Worm (Caenorhabditis elegans) whole organism, young adult: ENCODE results near the gene unc-112.

Experiments
- B0035.1 ChIP-seq: sonication (generic microtip); optimal IDR thresholded peaks from 2 replicates; lab custom pipeline; 2016; ENCODE audit warnings: missing genetic modification characterization, mild to moderate bottlenecking, missing compliant biosample characterization, missing genotype, missing genetic modification reagents
- F23B12.7 ChIP-seq: sonication (generic microtip); optimal IDR thresholded peaks from 2 replicates; lab custom pipeline; 2017; ENCODE audit warnings: missing genetic modification characterization, mild to moderate bottlenecking, missing compliant biosample characterization, antibody characterized with exemption, moderate library complexity; ENCODE audit not compliant: insufficient read depth
- F49E8.2 ChIP-seq: sonication (generic microtip); optimal IDR thresholded peaks from 3 replicates; lab custom pipeline; 2017; ENCODE audit warnings: missing genetic modification characterization, mild to moderate bottlenecking, missing compliant biosample characterization, antibody characterized with exemption, moderate library complexity; ENCODE audit not compliant: insufficient read depth
- F52B5.7 ChIP-seq: sonication (generic microtip); optimal IDR thresholded peaks from 2 replicates; lab custom pipeline; 2016; ENCODE audit warnings: mild to moderate bottlenecking, missing genetic modification characterization, missing compliant biosample characterization
- F57A8.1 ChIP-seq: fragments of 200-800 bp; sonication (Bioruptor generic); optimal IDR thresholded peaks from 2 replicates; lab custom pipeline; 2018; ENCODE audit warnings: mild to moderate bottlenecking, missing genetic modification characterization, moderate library complexity, missing compliant biosample characterization
- K12H6.12 ChIP-seq: fragments of 200-800 bp; sonication (Bioruptor generic); optimal IDR thresholded peaks from 2 replicates; lab custom pipeline; 2018; ENCODE audit warnings: mild to moderate bottlenecking, missing genetic modification characterization, missing compliant biosample characterization
- Y53F4B.3 ChIP-seq: fragments of 200-800 bp; sonication (Bioruptor generic); IDR thresholded peaks from 2 replicates; pipeline ENCODE4 v1.3.6; 2022; ENCODE audit warnings: missing genetic modification reagents, missing genetic modification characterization, missing compliant biosample characterization
- ama-1 ChIP-seq, 3 experiments: fragments of 150-350 bp in 1 of 3; sonication (generic microtip) in 2 of 3; optimal IDR thresholded peaks; 2 replicates each; lab custom pipeline; 2014 to 2018; ENCODE audit warnings: missing biosample characterization in 2 of 3, missing genetic modification characterization in 2 of 3, missing genetic modification reagents in 2 of 3
- atf-7 ChIP-seq: sonication (generic microtip); optimal IDR thresholded peaks from 2 replicates; lab custom pipeline; 2017; ENCODE audit warnings: mild to moderate bottlenecking, missing genetic modification characterization, missing compliant biosample characterization
- bed-1 ChIP-seq: fragments of 200-800 bp; sonication (Bioruptor generic); IDR thresholded peaks from 2 replicates; pipeline ENCODE4 v1.3.6; 2022; ENCODE audit warnings: missing genetic modification reagents, missing genetic modification characterization, missing compliant biosample characterization
- ccch-3 ChIP-seq: fragments of 200-800 bp; sonication (Bioruptor generic); optimal IDR thresholded peaks from 2 replicates; lab custom pipeline; 2018; ENCODE audit warnings: mild to moderate bottlenecking, missing genetic modification characterization, missing compliant biosample characterization
- ceh-100 ChIP-seq: fragments of 200-800 bp; sonication (Bioruptor generic); IDR thresholded peaks from 2 replicates; pipeline ENCODE4 v1.3.6; 2022; ENCODE audit warnings: missing genetic modification reagents, missing genetic modification characterization, missing compliant biosample characterization
- ceh-27 ChIP-seq: fragments of 200-800 bp; sonication (Bioruptor generic); optimal IDR thresholded peaks from 2 replicates; lab custom pipeline; 2018; ENCODE audit warnings: mild to moderate bottlenecking, missing genetic modification characterization, moderate library complexity, missing compliant biosample characterization
- chd-7 ChIP-seq: sonication (generic microtip); optimal IDR thresholded peaks from 2 replicates; lab custom pipeline; 2016; ENCODE audit warnings: mild to moderate bottlenecking, missing genetic modification characterization, moderate library complexity, missing compliant biosample characterization
- dpff-1 ChIP-seq: sonication (generic microtip); optimal IDR thresholded peaks from 2 replicates; lab custom pipeline; 2017; ENCODE audit warnings: mild to moderate bottlenecking, missing genetic modification characterization, missing compliant biosample characterization
- egl-18 ChIP-seq: fragments of 200-800 bp; sonication (Bioruptor generic); IDR thresholded peaks from 2 replicates; pipeline ENCODE4 v1.3.6; 2022; ENCODE audit warnings: missing genetic modification reagents, missing genetic modification characterization, missing compliant biosample characterization
- fkh-3 ChIP-seq: sonication (generic microtip); optimal IDR thresholded peaks from 2 replicates; lab custom pipeline; 2016; ENCODE audit warnings: mild to moderate bottlenecking, missing genetic modification characterization, missing compliant biosample characterization
- him-1 ChIP-seq: sonication (generic microtip); optimal IDR thresholded peaks from 2 replicates; lab custom pipeline; 2016; ENCODE audit warnings: missing genotype, missing genetic modification reagents, missing genetic modification characterization, missing compliant biosample characterization
- hsf-1 ChIP-seq: fragments of 200-800 bp; sonication (Bioruptor generic); IDR thresholded peaks from 2 replicates; pipeline ENCODE4 v1.3.6; 2022; ENCODE audit warnings: missing genetic modification reagents, missing genetic modification characterization, missing compliant biosample characterization
- lin-35 ChIP-seq, 3 experiments: fragments of 150-350 bp in 2 of 3; sonication (generic microtip) in 1 of 3; optimal IDR thresholded peaks; 2 replicates each; lab custom pipeline; 2014 to 2018; ENCODE audit warnings: missing biosample characterization in 3 of 3, missing genetic modification characterization in 3 of 3, missing genetic modification reagents in 3 of 3
- lin-40 ChIP-seq: sonication (generic microtip); optimal IDR thresholded peaks from 2 replicates; lab custom pipeline; 2016; ENCODE audit warnings: missing genetic modification characterization, mild to moderate bottlenecking, missing compliant biosample characterization, missing genotype, missing genetic modification reagents
- lin-54 ChIP-seq: fragments of 200-800 bp; sonication (Bioruptor generic); optimal IDR thresholded peaks from 2 replicates; lab custom pipeline; 2018; ENCODE audit warnings: mild to moderate bottlenecking, missing genetic modification characterization, missing compliant biosample characterization
- lir-1 ChIP-seq: fragments of 200-800 bp; sonication (Bioruptor generic); conservative IDR thresholded peaks from 2 replicates; pipeline ENCODE4 v1.3.6; 2022; ENCODE audit warnings: missing genetic modification reagents, missing genetic modification characterization, missing compliant biosample characterization
- lsl-1 ChIP-seq: fragments of 200-800 bp; sonication (Bioruptor generic); optimal IDR thresholded peaks from 2 replicates; lab custom pipeline; 2018; ENCODE audit warnings: mild to moderate bottlenecking, missing genetic modification characterization, moderate library complexity, missing compliant biosample characterization
- madf-6 ChIP-seq: fragments of 200-800 bp; sonication (Bioruptor generic); IDR thresholded peaks from 2 replicates; pipeline ENCODE4 v1.3.6; 2022; ENCODE audit warnings: missing genetic modification reagents, missing genetic modification characterization, missing compliant biosample characterization
- madf-8 ChIP-seq: fragments of 200-800 bp; sonication (Bioruptor generic); conservative IDR thresholded peaks from 2 replicates; pipeline ENCODE4 v1.3.6; 2022; ENCODE audit warnings: missing genetic modification reagents, missing genetic modification characterization, missing compliant biosample characterization
- mcd-1 ChIP-seq: fragments of 200-800 bp; sonication (Bioruptor generic); IDR thresholded peaks from 2 replicates; pipeline ENCODE4 v1.3.6; 2022; ENCODE audit warnings: missing genetic modification reagents, missing genetic modification characterization, missing compliant biosample characterization
- nfya-1 ChIP-seq: sonication (generic microtip); optimal IDR thresholded peaks from 2 replicates; lab custom pipeline; 2017; ENCODE audit warnings: antibody characterized with exemption, missing compliant biosample characterization, missing genetic modification characterization, borderline replicate concordance; ENCODE audit not compliant: insufficient read depth
- nfyb-1 ChIP-seq: fragments of 200-800 bp; sonication (Bioruptor generic); IDR thresholded peaks from 2 replicates; pipeline ENCODE4 v1.3.6; 2022; ENCODE audit warnings: missing genetic modification reagents, missing genetic modification characterization, missing compliant biosample characterization
- nhr-120 ChIP-seq: fragments of 200-800 bp; sonication (Bioruptor generic); IDR thresholded peaks from 2 replicates; pipeline ENCODE4 v1.3.6; 2022; ENCODE audit warnings: missing genetic modification characterization, missing compliant biosample characterization
- pbrm-1 ChIP-seq: fragments of 200-800 bp; sonication (Bioruptor generic); IDR thresholded peaks from 2 replicates; pipeline ENCODE4 v1.3.6; 2022; ENCODE audit warnings: missing genetic modification reagents, missing genetic modification characterization, missing compliant biosample characterization
- rec-8 ChIP-seq, 2 experiments: sonication (generic microtip); optimal IDR thresholded peaks; 2 replicates each; lab custom pipeline; 2016; ENCODE audit warnings: mild to moderate bottlenecking in 2 of 2, missing genetic modification characterization in 2 of 2, missing genetic modification reagents in 2 of 2, missing genotype in 2 of 2, missing biosample characterization in 1 of 2, missing compliant biosample characterization in 1 of 2, moderate library complexity in 1 of 2
- rpc-1 ChIP-seq, 2 experiments: fragments of 150-350 bp in 1 of 2; sonication (generic microtip) in 1 of 2; optimal IDR thresholded peaks; 2 replicates each; lab custom pipeline; 2014 to 2018; ENCODE audit warnings: missing biosample characterization in 1 of 2, missing genetic modification characterization in 1 of 2, missing genetic modification reagents in 1 of 2, missing genotype in 1 of 2
- sdz-38 ChIP-seq: sonication (generic microtip); optimal IDR thresholded peaks from 2 replicates; lab custom pipeline; 2016; ENCODE audit warnings: missing genotype, missing genetic modification characterization, missing compliant biosample characterization
- snpc-1.1 ChIP-seq: sonication (generic microtip); optimal IDR thresholded peaks from 2 replicates; lab custom pipeline; 2017; ENCODE audit warnings: missing genetic modification characterization, mild to moderate bottlenecking, missing compliant biosample characterization, antibody characterized with exemption, moderate library complexity, missing genotype, missing genetic modification reagents; ENCODE audit not compliant: insufficient read depth
- snpc-3.4 ChIP-seq: sonication (generic microtip); optimal IDR thresholded peaks from 2 replicates; lab custom pipeline; 2017; ENCODE audit warnings: missing genetic modification characterization, mild to moderate bottlenecking, missing compliant biosample characterization, antibody characterized with exemption, moderate library complexity, missing genotype, missing genetic modification reagents
- somi-1 ChIP-seq: fragments of 200-800 bp; sonication (Bioruptor generic); optimal IDR thresholded peaks from 2 replicates; lab custom pipeline; 2018; ENCODE audit warnings: mild to moderate bottlenecking, missing genetic modification characterization, missing compliant biosample characterization
- tbp1 ChIP-seq: fragments of 200-800 bp; sonication (Bioruptor generic); optimal IDR thresholded peaks from 2 replicates; lab custom pipeline; 2018; ENCODE audit warnings: mild to moderate bottlenecking, missing genetic modification characterization, missing compliant biosample characterization
- tlf-1 ChIP-seq: fragments of 200-800 bp; sonication (Bioruptor generic); optimal IDR thresholded peaks from 2 replicates; lab custom pipeline; 2018; ENCODE audit warnings: mild to moderate bottlenecking, missing genetic modification characterization, missing compliant biosample characterization
- unc-62 ChIP-seq: fragments of 150-350 bp; optimal IDR thresholded peaks from 2 replicates; lab custom pipeline; 2014; ENCODE audit warnings: missing biosample characterization, missing genetic modification reagents, missing genetic modification characterization
- xnd-1 ChIP-seq: sonication (generic microtip); optimal IDR thresholded peaks from 2 replicates; lab custom pipeline; 2016; ENCODE audit warnings: missing genotype, missing genetic modification reagents, missing genetic modification characterization, missing compliant biosample characterization
- ztf-3 ChIP-seq: fragments of 200-800 bp; sonication (Bioruptor generic); optimal IDR thresholded peaks from 2 replicates; lab custom pipeline; 2018; ENCODE audit warnings: mild to moderate bottlenecking, missing genetic modification characterization, missing compliant biosample characterization

The unc-112 gene

DNA sequence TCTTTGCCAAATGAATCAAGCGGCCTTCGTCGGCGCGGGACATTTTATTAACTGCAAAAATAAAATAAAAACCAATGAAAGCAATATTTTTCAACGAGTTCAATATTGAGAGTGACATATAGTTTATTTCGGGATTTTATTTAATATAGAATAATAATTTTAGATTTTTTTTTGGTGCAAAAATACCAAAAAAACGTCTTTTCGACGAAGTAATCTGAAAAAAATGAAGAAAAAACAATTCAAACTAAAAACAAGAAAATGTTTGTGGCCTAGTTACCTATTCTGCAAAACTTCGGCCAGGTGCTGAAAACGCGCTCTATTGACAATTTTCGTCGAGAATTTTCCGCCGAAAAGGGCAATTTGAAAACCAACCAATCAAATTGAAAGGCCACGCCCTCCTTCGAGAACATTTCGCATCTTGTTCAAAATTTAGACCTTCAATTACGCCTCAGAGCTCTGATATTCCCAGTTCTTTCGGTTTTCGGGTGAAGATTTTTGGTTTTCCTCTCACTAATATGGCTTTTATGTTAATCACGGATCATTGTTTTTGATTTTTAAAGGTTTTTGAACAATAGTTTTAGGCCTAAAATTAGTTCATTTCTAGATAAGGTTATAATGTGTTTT, 10.9 kb downstream of the unc-112 start, which contains the start of gene C47E8.4 (continued):
- peak; percentile 96 for TF ChIP-seq pbrm-1 (GFP tag; lab: Robert Waterston, UW)
- 0 out of 2 replicates have a peak, but pooled peaks have one; percentile 79 for TF ChIP-seq nhr-120 (GFP tag; lab: Robert Waterston, UW)
- TF ChIP-seq nfya-1 (tag; lab: Kevin White, UChicago), result no peak
- TF ChIP-seq nfyb-1, result peak; percentile 100
- TF ChIP-seq F23B12.7 (tag; lab: Kevin White, UChicago), result peak; percentile 60
- peak; percentile 96 for TF ChIP-seq K12H6.12
- TF ChIP-seq mcd-1 (GFP tag; lab: Robert Waterston, UW), result peak; percentile 100
- TF ChIP-seq rpc-1 (optimal IDR thresholded peaks at IDR 0.05; lab: Kevin White, UChicago), result peak; percentile 56
- peak; percentile 0 for TF ChIP-seq rpc-1 (tag; optimal IDR thresholded peaks at IDR 0.05; lab: Kevin White, UChicago)
- TF ChIP-seq B0035.1 (tag; lab: Kevin White, UChicago), result peak; percentile 89
- peak; percentile 98 for TF ChIP-seq tlf-1 (GFP tag; lab: Kevin White, UChicago)
- peak; percentile 76 for TF ChIP-seq lsl-1 (GFP tag; lab: Kevin White, UChicago)
- no peak for TF ChIP-seq fkh-3 (tag; lab: Kevin White, UChicago)
- peak; percentile 48; the same call in 1 of the 2 replicates for TF ChIP-seq Y53F4B.3
- peak; percentile 98 for TF ChIP-seq lin-40 (tag; lab: Kevin White, UChicago)
- peak; percentile 53 for TF ChIP-seq ama-1 (optimal IDR thresholded peaks at IDR 0.05; lab: Kevin White, UChicago)
- no peak for TF ChIP-seq ama-1 (GFP tag; optimal IDR thresholded peaks at IDR 0.05; lab: Kevin White, UChicago)
- peak; percentile 98 for TF ChIP-seq lin-54 (GFP tag; lab: Kevin White, UChicago)

DNA sequence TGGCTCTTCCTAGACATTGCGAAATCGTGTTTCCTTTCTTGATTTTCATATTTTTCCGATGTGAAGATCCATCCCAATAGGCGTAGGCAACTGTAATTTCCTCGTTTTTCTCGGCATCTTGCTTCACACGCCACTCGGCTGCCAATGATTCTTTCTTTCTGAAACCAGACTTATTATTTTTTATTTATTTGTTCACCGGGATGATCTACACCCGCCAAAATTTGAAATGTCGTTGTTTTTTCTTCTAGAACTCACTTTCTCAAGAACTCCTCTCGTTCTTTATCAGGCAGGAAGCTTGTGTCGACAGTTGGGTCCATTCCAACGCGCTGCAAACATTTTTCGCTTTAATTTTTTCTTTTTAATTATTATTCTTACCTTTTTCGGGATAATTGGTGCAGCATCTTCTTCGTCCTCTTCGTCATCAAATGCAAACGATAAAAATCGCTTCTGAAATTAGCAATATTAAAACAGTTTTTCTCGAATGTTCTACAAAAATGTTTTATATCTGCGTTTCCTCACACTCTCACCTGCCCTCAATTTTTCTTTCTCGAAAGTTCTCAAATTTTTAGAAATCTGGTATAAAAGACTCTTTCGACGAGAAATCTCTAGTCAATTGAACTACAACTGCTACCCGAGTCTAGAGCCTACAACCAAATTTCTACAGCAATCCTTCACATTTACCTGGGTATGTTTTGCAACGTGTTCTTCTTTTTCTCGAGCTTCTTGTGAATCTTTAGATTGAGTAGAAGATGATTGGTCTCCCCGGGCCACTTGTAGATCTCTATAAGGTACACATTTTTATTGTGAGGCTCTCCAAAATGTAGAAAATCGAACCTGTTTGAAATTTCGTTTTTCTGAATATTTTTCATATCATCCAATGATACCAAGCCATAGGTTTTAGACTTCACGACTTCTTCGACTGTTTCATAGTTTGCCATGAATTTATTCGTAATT, 11.8 kb downstream of the unc-112 start, which contains the start of gene hsp-90:
TSS of gene hsp-90 (plus strand) at position 560 of the 954 bp plus-strand sequence.
- TF ChIP-seq ceh-100 (GFP tag; lab: Robert Waterston, UW), result no peak
- no peak for TF ChIP-seq tbp1 (GFP tag; lab: Kevin White, UChicago)
- no peak for TF ChIP-seq ztf-3
- no peak for TF ChIP-seq rec-8 (tag; optimal IDR thresholded peaks at IDR 0.05; lab: Kevin White, UChicago)
- TF ChIP-seq sdz-38 (tag; lab: Kevin White, UChicago), result no peak
- TF ChIP-seq F52B5.7 (tag; lab: Kevin White, UChicago), result no peak
- TF ChIP-seq chd-7 (tag; lab: Kevin White, UChicago), result no peak
- no peak for TF ChIP-seq unc-62 (GFP tag; lab: Kevin White, UChicago)
- no peak for TF ChIP-seq dpff-1 (tag; lab: Kevin White, UChicago)
- no peak for TF ChIP-seq egl-18 (GFP tag; lab: Robert Waterston, UW)
- TF ChIP-seq F49E8.2 (tag; lab: Kevin White, UChicago), result no peak
- no peak for TF ChIP-seq ceh-27 (GFP tag; lab: Kevin White, UChicago)
- TF ChIP-seq snpc-1.1 (tag; lab: Kevin White, UChicago), result no peak
- TF ChIP-seq atf-7 (tag; lab: Kevin White, UChicago), result no peak
- no peak for TF ChIP-seq F57A8.1 (GFP tag; lab: Kevin White, UChicago)
- no peak for TF ChIP-seq lir-1 (GFP tag; lab: Robert Waterston, UW)
- TF ChIP-seq lin-35 (GFP tag; optimal IDR thresholded peaks at IDR 0.05; lab: Kevin White, UChicago), result no peak
- TF ChIP-seq madf-8 (GFP tag; lab: Robert Waterston, UW), result peak; percentile 56; the same call in 1 of the 2 replicates
- TF ChIP-seq bed-1, result no peak
- no peak for TF ChIP-seq him-1 (tag; lab: Kevin White, UChicago)
- no peak for TF ChIP-seq lsl-1 (GFP tag; lab: Kevin White, UChicago)
- TF ChIP-seq xnd-1 (tag; lab: Kevin White, UChicago), result peak; percentile 23
- TF ChIP-seq hsf-1 (GFP tag; lab: Robert Waterston, UW), result peak; percentile 54; the same call in 1 of the 2 replicates
- TF ChIP-seq snpc-3.4 (tag; lab: Kevin White, UChicago), result no peak
- no peak for TF ChIP-seq somi-1 (GFP tag; lab: Kevin White, UChicago)
- TF ChIP-seq madf-6, result peak; percentile 73
- no peak for TF ChIP-seq lin-40 (tag; lab: Kevin White, UChicago)
- no peak for TF ChIP-seq ccch-3 (GFP tag; lab: Kevin White, UChicago)
- TF ChIP-seq fkh-3 (tag; lab: Kevin White, UChicago), result no peak
